Fruit fly (Drosophila melanogaster) whole organism, pupa: ENCODE data around the gene CG33791.

ENCODE experiments used
- CG13204 ChIP-seq: fragments of 200-800 bp; sonication (Bioruptor generic); optimal IDR thresholded peaks from 2 replicates; lab custom pipeline; 2018; ENCODE audit warnings: missing biosample characterization, mild to moderate bottlenecking, missing genetic modification characterization, moderate library complexity
- CG32121 ChIP-seq: fragments of 200-800 bp; sonication (Bioruptor generic); IDR thresholded peaks from 2 replicates; pipeline ENCODE4 v1.3.6; 2022; ENCODE audit warnings: missing biosample characterization, missing genetic modification characterization
- CG4496 ChIP-seq: fragments of 200-800 bp; sonication (Bioruptor generic); IDR thresholded peaks from 3 replicates; pipeline ENCODE4 v1.3.6; 2022; ENCODE audit warnings: missing biosample characterization, missing genetic modification characterization
- EcR ChIP-seq: fragments of 200-800 bp; sonication (Bioruptor generic); optimal IDR thresholded peaks from 3 replicates; lab custom pipeline; 2019; ENCODE audit warnings: missing biosample characterization, missing genetic modification characterization, mild to moderate bottlenecking, moderate library complexity, missing genetic modification reagents
- Snoo ChIP-seq: fragments of 200-800 bp; sonication (Bioruptor generic); optimal IDR thresholded peaks from 3 replicates; lab custom pipeline; 2017; ENCODE audit warnings: missing biosample characterization, mild to moderate bottlenecking, missing genetic modification characterization, inconsistent platforms
- rn ChIP-seq: fragments of 200-800 bp; sonication (Bioruptor generic); IDR thresholded peaks from 2 replicates; pipeline ENCODE4 v1.3.6; 2022; ENCODE audit warnings: missing biosample characterization, missing genetic modification characterization

- TF ChIP-seq CG4496 (GFP tag; lab: Robert Waterston, UW) (no peak), EcR (GFP tag; lab: Kevin White, UChicago) (peak; percentile 44), Snoo (tag; lab: Kevin White, UChicago) (no peak), CG13204 (GFP tag; lab: Kevin White, UChicago) (no peak), CG32121 (GFP tag; lab: Robert Waterston, UW) (0 out of 2 replicates have a peak, but pooled peaks have one; percentile 28), rn (GFP tag; lab: Robert Waterston, UW) (no peak)
Observed at dm6 chr3L:1569966-1570276, 32.8 kb upstream of the CG33791 start.
